Worm (Caenorhabditis elegans): ENCODE data around the gene F36F12.1.

F36F12.1 gene

ce11 chrV:2122517-2122916 lies 19.5 kb upstream of the F36F12.1 start, which contains the start of gene F22F7.2 (continued):
- TF ChIP-seq hlh-11 (tag; optimal IDR thresholded peaks at IDR 0.05) (peak; percentile 26), attf-4 (tag; optimal IDR thresholded peaks at IDR 0.05) (no peak), ceh-20 (GFP tag; IDR thresholded peaks at IDR 0.05) (no peak), madf-5 (GFP tag; IDR thresholded peaks at IDR 0.05) (no peak), nhr-237 (tag; optimal IDR thresholded peaks at IDR 0.05) (no peak), mes-2 (tag; optimal IDR thresholded peaks at IDR 0.05; ENCODE audit: poor library complexity, severe bottlenecking) (peak; percentile 63), dmd-6 (GFP tag; IDR thresholded peaks at IDR 0.05) (peak; percentile 32), Y105C5A.15 (GFP tag; IDR thresholded peaks at IDR 0.05) (no peak), tra-1 (GFP tag; IDR thresholded peaks at IDR 0.05) (peak; percentile 53; the same call in 1 of the 2 replicates), ama-1 (optimal IDR thresholded peaks at IDR 0.05) (no peak), set-16 (GFP tag; IDR thresholded peaks at IDR 0.05) (no peak), ceh-28 (tag; optimal IDR thresholded peaks at IDR 0.05) (no peak), mxl-3 (GFP tag; optimal IDR thresholded peaks at IDR 0.05) (no peak), spr-1 (tag; optimal IDR thresholded peaks at IDR 0.05) (no peak), nhr-42 (GFP tag; IDR thresholded peaks at IDR 0.05) (no peak), ceh-82 (tag; optimal IDR thresholded peaks at IDR 0.05) (no peak), daf-8 (GFP tag; IDR thresholded peaks at IDR 0.05) (no peak), jun-1 (tag; optimal IDR thresholded peaks at IDR 0.05) (no peak), mep-1 (tag; optimal IDR thresholded peaks at IDR 0.05) (no peak), ztf-7 (tag; optimal IDR thresholded peaks at IDR 0.05) (no peak), egl-43 (GFP tag; IDR thresholded peaks at IDR 0.05) (no peak), daf-12 (tag; optimal IDR thresholded peaks at IDR 0.05) (no peak), daf-16 (GFP tag; optimal IDR thresholded peaks at IDR 0.05) (no peak), daf-16 (tag; optimal IDR thresholded peaks at IDR 0.05) (no peak), nhr-25 (tag; optimal IDR thresholded peaks at IDR 0.05; ENCODE audit: borderline replicate concordance, insufficient read depth) (no peak), pqm-1 (tag; optimal IDR thresholded peaks at IDR 0.05) (no peak), spr-3 (GFP tag; optimal IDR thresholded peaks at IDR 0.05) (no peak), hmg-1.1 (GFP tag; IDR thresholded peaks at IDR 0.05) (no peak), Y48G9A.11 (GFP tag; IDR thresholded peaks at IDR 0.05) (no peak), F44E2.7 (GFP tag; IDR thresholded peaks at IDR 0.05) (no peak), fkh-10 (GFP tag; optimal IDR thresholded peaks at IDR 0.05) (no peak), arid-1 (GFP tag; conservative IDR thresholded peaks at IDR 0.05) (no peak), sdz-12 (GFP tag; optimal IDR thresholded peaks at IDR 0.05) (no peak), lin-38 (GFP tag; IDR thresholded peaks at IDR 0.05) (no peak), saeg-2 (GFP tag; IDR thresholded peaks at IDR 0.05) (no peak), dmd-9 (GFP tag; IDR thresholded peaks at IDR 0.05) (no peak), nhr-28 (tag; optimal IDR thresholded peaks at IDR 0.05) (peak; percentile 39), nhr-41 (GFP tag; IDR thresholded peaks at IDR 0.05) (0 out of 2 replicates have a peak, but pooled peaks have one; percentile 17), snpc-1.2 (GFP tag; IDR thresholded peaks at IDR 0.05) (no peak), php-3 (GFP tag; IDR thresholded peaks at IDR 0.05) (peak; percentile 27; the same call in 1 of the 2 replicates), D1046.2 (GFP tag; IDR thresholded peaks at IDR 0.05) (no peak), skn-1 (tag; optimal IDR thresholded peaks at IDR 0.05) (no peak), lin-1 (GFP tag; IDR thresholded peaks at IDR 0.05) (no peak), ztf-11 (tag; optimal IDR thresholded peaks at IDR 0.05) (no peak)

- TF ChIP-seq nhr-41 (GFP tag; IDR thresholded peaks at IDR 0.05) = no peak
- TF ChIP-seq tra-1 (GFP tag; IDR thresholded peaks at IDR 0.05) = no peak
- no peak for TF ChIP-seq ceh-20 (GFP tag; IDR thresholded peaks at IDR 0.05)
- TF ChIP-seq aha-1 (tag) = peak; percentile 91
- TF ChIP-seq daf-19 (GFP tag; conservative IDR thresholded peaks at IDR 0.05) = no peak
Observed at ce11 chrV:2121910-2122362, 18.9 kb upstream of the F36F12.1 start, which contains the start of gene F22F7.8. TSS of gene F22F7.8 (minus strand) at chrV:2121960.

All from whole organism, L4 larva.